Worm (Caenorhabditis elegans): ENCODE measurements around the gene F07B10.4.
"Not testable (repeated sequence)": the region's sequence is repeated elsewhere in the genome, so short reads cannot be mapped to it uniquely, and the experiment has no call there.

Gene F07B10.4

DNA sequence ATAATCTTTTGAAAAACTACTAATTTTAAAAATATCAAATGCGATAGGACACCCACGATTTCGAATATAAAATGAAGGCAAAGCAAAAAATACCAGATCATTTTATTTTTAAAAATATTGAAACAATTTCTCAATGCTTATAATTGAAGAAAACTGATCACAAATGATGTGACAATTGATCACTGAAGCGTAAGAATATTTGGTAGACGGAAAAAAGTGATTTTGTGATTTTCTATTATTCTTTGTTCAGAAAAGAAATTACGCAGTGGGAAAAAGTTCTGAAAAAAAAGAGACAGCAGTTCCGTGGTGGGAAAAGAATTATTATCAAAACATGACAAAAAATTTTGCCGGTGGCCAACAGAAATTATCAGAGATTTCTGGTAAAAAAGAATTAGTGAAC lies 35.7 kb upstream of the F07B10.4 start, which contains the start of gene T03F7.5:
Gene T03F7.5, minus strand, starts transcription at position 101 of the 400 bp plus-strand sequence.
- no peak for TF ChIP-seq ahr-1 (tag; optimal IDR thresholded peaks at IDR 0.05)
- TF ChIP-seq ceh-14 (tag; optimal IDR thresholded peaks at IDR 0.05): no peak
- TF ChIP-seq nhr-232 (tag; optimal IDR thresholded peaks at IDR 0.05): no peak
- TF ChIP-seq pros-1 (tag; optimal IDR thresholded peaks at IDR 0.05): no peak
- no peak for TF ChIP-seq eyg-1 (tag; optimal IDR thresholded peaks at IDR 0.05)
- TF ChIP-seq pha-4 (tag; optimal IDR thresholded peaks at IDR 0.05): no peak
- TF ChIP-seq pag-3 (tag; optimal IDR thresholded peaks at IDR 0.05; ENCODE audit: borderline replicate concordance): no peak
- no peak for TF ChIP-seq K02D7.2 (tag; optimal IDR thresholded peaks at IDR 0.05)
- TF ChIP-seq pax-1 (tag; optimal IDR thresholded peaks at IDR 0.05): no peak
- TF ChIP-seq sox-2 (GFP tag; IDR thresholded peaks at IDR 0.05): no peak

DNA sequence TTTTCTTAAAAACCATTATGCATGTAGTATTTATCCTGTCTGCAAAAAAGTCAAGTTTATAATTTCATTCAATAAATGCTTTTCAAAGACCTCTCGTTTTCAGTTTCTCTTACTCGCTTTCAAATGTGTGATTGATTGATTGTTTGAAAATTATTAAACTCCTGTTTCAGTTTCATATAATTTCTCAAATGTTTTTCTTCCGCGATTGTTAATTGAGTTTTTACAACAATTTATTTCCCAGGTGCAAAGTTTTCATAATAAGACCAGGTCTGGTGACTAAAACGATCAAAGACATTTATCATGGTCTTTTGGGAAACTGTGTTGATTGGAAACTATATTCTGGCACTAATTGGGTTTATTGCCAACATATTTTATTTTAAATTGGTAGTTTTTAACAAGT lies 31.5 kb upstream of the F07B10.4 start, which contains the start of gene T03F7.6:
Gene T03F7.6, plus strand, starts transcription at position 301 of the 400 bp plus-strand sequence.
- TF ChIP-seq zip-5 (tag; optimal IDR thresholded peaks at IDR 0.05) (no peak), C38D4.7 (GFP tag; optimal IDR thresholded peaks at IDR 0.05) (no peak), syd-9 (tag; optimal IDR thresholded peaks at IDR 0.05) (no peak), ceh-2 (tag; optimal IDR thresholded peaks at IDR 0.05) (no peak), C08G9.2 (tag; optimal IDR thresholded peaks at IDR 0.05) (no peak), ceh-9 (tag; optimal IDR thresholded peaks at IDR 0.05) (no peak), ceh-48 (tag; optimal IDR thresholded peaks at IDR 0.05) (no peak), ceh-34 (tag; optimal IDR thresholded peaks at IDR 0.05) (no peak), ceh-6 (GFP tag; optimal IDR thresholded peaks at IDR 0.05) (no peak), hlh-6 (tag; optimal IDR thresholded peaks at IDR 0.05) (no peak), pax-1 (tag; optimal IDR thresholded peaks at IDR 0.05) (no peak), ceh-14 (tag; optimal IDR thresholded peaks at IDR 0.05) (no peak)

DNA sequence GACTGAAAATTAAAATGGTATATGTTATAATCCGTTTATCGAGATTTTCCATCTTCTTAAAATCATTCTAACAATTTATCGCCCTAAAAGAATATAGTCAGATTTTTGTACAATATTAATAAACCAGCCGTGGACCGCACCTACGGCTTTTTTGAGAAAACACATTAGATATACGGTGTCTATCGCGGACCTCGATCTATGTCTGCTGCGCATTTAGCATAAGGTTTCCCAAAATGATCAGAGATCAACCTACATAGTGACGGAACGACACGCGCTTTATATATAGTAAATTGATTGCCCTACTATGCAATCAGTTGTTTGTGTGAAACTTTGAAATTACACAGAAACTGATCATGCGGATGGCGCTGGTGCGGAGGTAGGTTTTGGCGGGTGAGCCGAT lies 29.8 kb upstream of the F07B10.4 start:
- TF ChIP-seq ceh-9 (tag; optimal IDR thresholded peaks at IDR 0.05): no peak

DNA sequence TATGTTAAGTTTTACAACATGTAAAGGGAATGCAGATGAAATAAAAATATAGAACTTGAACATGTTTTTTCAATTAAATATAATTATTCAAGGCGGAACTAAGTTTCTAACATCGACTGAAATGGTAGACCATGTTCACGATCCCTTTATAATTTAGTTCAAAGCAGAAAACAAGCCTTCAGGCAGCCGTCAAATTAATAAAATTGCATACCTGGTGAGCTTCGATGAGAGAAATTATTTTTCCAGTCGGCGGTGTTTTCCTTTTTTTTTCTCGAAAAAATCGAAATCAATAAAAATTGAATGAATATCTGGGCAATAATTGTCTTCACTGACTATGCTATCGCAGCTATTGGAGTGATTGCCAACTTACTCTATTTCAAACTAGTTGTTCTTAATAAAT lies 28.0 kb upstream of the F07B10.4 start, which contains the start of gene C03E10.1:
Gene C03E10.1, plus strand, starts transcription at position 301 of the 400 bp plus-strand sequence.
- no peak for TF ChIP-seq ceh-18 (tag; optimal IDR thresholded peaks at IDR 0.05)

DNA sequence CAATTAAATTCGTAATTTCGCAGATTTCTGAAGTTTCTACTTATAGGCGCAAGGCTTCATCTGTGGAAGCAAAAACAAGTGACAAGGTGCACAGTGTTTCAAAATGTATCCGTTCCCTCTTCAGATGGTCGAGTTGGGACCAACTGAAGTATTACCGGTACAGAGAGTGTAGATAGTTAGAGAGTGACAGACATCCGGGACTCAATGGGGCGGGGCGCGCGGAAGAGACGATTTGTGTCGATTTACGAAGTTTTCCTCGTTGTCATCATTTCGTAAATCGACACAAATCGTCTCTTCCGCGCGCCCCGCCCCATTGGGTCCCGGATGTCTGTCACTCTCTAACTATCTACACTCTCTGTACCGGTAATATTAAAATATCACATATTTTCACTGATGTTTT lies 23.2 kb upstream of the F07B10.4 start, which contains the start of gene C03E10.3:
Gene C03E10.3, plus strand, starts transcription at position 301 of the 400 bp plus-strand sequence.
- not testable (repeated sequence) for TF ChIP-seq ceh-45 (GFP tag; IDR thresholded peaks at IDR 0.05); sdc-2 (tag; optimal IDR thresholded peaks at IDR 0.05); che-1 (tag; optimal IDR thresholded peaks at IDR 0.05)

DNA sequence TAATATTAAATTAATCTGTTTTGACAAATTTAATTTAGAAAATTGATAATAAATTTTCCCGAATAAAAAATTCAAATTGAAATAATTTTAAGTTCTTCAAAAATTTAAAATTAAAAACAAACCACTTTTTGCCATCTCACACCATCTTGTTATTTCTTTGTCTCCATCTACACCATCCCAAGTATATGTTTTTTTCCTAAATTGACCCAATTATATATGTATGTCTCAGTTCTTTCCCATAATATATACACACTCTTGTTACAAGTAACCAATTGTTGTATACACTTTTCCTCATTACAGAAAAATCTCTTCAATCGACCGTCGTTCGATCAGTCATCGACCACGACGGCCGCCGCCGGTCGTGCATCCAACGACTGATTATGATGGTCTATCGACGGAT lies 19.3 kb upstream of the F07B10.4 start, which contains the start of gene gly-20:
Gene gly-20, plus strand, starts transcription at position 301 of the 400 bp plus-strand sequence.
- TF ChIP-seq tbx-2 (tag; optimal IDR thresholded peaks at IDR 0.05) (no peak), dve-1 (tag; optimal IDR thresholded peaks at IDR 0.05) (no peak), nhr-11 (tag; optimal IDR thresholded peaks at IDR 0.05) (no peak), ama-1 (optimal IDR thresholded peaks at IDR 0.05) (no peak), sdc-2 (tag; optimal IDR thresholded peaks at IDR 0.05) (no peak), che-1 (tag; optimal IDR thresholded peaks at IDR 0.05) (no peak), Y22D7AL.16 (tag; optimal IDR thresholded peaks at IDR 0.05) (no peak), rnt-1 (tag; optimal IDR thresholded peaks at IDR 0.05) (no peak), unc-86 (tag; optimal IDR thresholded peaks at IDR 0.05) (no peak), pat-9 (tag; optimal IDR thresholded peaks at IDR 0.05) (no peak), hlh-6 (tag; optimal IDR thresholded peaks at IDR 0.05) (no peak)

Measured in whole organism, late embryonic.